Worm (Caenorhabditis elegans) whole organism, L4/young adult: Measurements from ENCODE around the gene Y56A3A.6.

Experiments
- W03F9.2 ChIP-seq: fragments of 150-350 bp; optimal IDR thresholded peaks from 2 replicates; lab custom pipeline; 2014; ENCODE audit warnings: missing biosample characterization, missing genetic modification characterization
- him-1 ChIP-seq: sonication (generic microtip); optimal IDR thresholded peaks from 2 replicates; lab custom pipeline; 2016; ENCODE audit warnings: missing genotype, missing genetic modification reagents, missing genetic modification characterization, missing compliant biosample characterization

DNA sequence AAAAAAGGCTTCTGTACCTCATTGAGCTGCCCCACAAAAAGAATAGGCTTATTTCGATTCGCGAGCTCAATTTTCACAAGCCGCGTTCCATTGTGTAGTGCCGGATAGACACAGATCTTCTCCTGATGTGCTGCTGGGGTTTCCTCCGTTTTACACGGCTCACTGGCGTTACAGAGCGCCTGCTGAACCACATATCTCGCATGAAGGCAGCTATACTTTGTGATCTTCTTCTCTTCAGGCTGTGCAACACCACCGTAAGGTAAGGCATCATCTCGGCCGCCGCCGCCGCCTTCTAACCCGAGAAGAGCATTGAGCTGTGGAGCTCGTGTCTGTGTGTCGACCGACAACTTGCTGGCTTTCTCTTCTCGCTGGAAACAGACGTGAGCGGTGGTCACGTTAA lies 25.1 kb downstream of the Y56A3A.6 start:
- TF ChIP-seq him-1 (no peak), W03F9.2 (tag; lab: Kevin White, UChicago) (no peak)
